Worm (Caenorhabditis elegans) whole organism, L1 larva: Measurements from ENCODE around the gene T24C2.5.

Experiments
- C16A3.4 ChIP-seq: fragments of 150-350 bp; optimal IDR thresholded peaks from 2 replicates; lab custom pipeline; 2014; ENCODE audit warnings: missing biosample characterization, missing genetic modification characterization
- C34B4.2 ChIP-seq: sonication (generic microtip); optimal IDR thresholded peaks from 2 replicates; lab custom pipeline; 2017; ENCODE audit warnings: mild to moderate bottlenecking, missing genetic modification characterization, missing compliant biosample characterization
- aha-1 ChIP-seq: fragments of 150-350 bp; optimal IDR thresholded peaks from 2 replicates; lab custom pipeline; 2014; ENCODE audit warnings: missing biosample characterization, missing genetic modification characterization
- aly-2 ChIP-seq: fragments of 150-350 bp; optimal IDR thresholded peaks from 2 replicates; lab custom pipeline; 2014; ENCODE audit warnings: missing biosample characterization, missing genetic modification characterization
- blmp-1 ChIP-seq: fragments of 150-350 bp; optimal IDR thresholded peaks from 2 replicates; lab custom pipeline; 2014; ENCODE audit warnings: missing biosample characterization, missing genetic modification characterization
- ceh-63 ChIP-seq: fragments of 200-800 bp; sonication (Bioruptor generic); optimal IDR thresholded peaks from 2 replicates; lab custom pipeline; 2018; ENCODE audit warnings: mild to moderate bottlenecking, missing genetic modification characterization, missing compliant biosample characterization
- ceh-82 ChIP-seq, 3 experiments: fragments of 150-350 bp in 1 of 3; sonication (generic microtip) in 2 of 3; optimal IDR thresholded peaks; 2 replicates each; lab custom pipeline; 2014 to 2017; ENCODE audit warnings: missing biosample characterization in 3 of 3, missing genetic modification characterization in 3 of 3
- ceh-88 ChIP-seq: fragments of 200-800 bp; sonication (Bioruptor generic); IDR thresholded peaks from 2 replicates; pipeline ENCODE4 v1.3.6; 2022; ENCODE audit warnings: missing genetic modification characterization, missing compliant biosample characterization
- ceh-90 ChIP-seq: sonication (generic microtip); optimal IDR thresholded peaks from 2 replicates; lab custom pipeline; 2016; ENCODE audit warnings: missing genetic modification characterization, missing compliant biosample characterization
- ces-1 ChIP-seq: fragments of 150-350 bp; optimal IDR thresholded peaks from 2 replicates; lab custom pipeline; 2014; ENCODE audit warnings: missing biosample characterization, missing genetic modification reagents, missing genetic modification characterization
- egl-13 ChIP-seq: sonication (generic microtip); optimal IDR thresholded peaks from 2 replicates; lab custom pipeline; 2016; ENCODE audit warnings: missing genotype, missing genetic modification reagents, missing genetic modification characterization, missing compliant biosample characterization
- fos-1 ChIP-seq: fragments of 150-350 bp; optimal IDR thresholded peaks from 2 replicates; lab custom pipeline; 2014; ENCODE audit warnings: missing biosample characterization, missing genetic modification characterization
- grh-1 ChIP-seq: fragments of 200-800 bp; sonication (Bioruptor generic); IDR thresholded peaks from 2 replicates; pipeline ENCODE4 v1.3.6; 2022; ENCODE audit warnings: missing genetic modification reagents, missing genetic modification characterization, missing compliant biosample characterization
- hlh-17 ChIP-seq: fragments of 200-800 bp; sonication (Bioruptor generic); optimal IDR thresholded peaks from 2 replicates; lab custom pipeline; 2018; ENCODE audit warnings: missing genetic modification characterization, mild to moderate bottlenecking, missing compliant biosample characterization, moderate library complexity, borderline replicate concordance
- hlh-4 ChIP-seq: sonication (generic microtip); optimal IDR thresholded peaks from 2 replicates; lab custom pipeline; 2016; ENCODE audit warnings: mild to moderate bottlenecking, missing genetic modification characterization, missing compliant biosample characterization
- hpl-2 ChIP-seq: fragments of 150-350 bp; optimal IDR thresholded peaks from 2 replicates; lab custom pipeline; 2014; ENCODE audit warnings: missing biosample characterization, missing genetic modification reagents, missing genetic modification characterization
- irx-1 ChIP-seq: sonication (generic microtip); optimal IDR thresholded peaks from 2 replicates; lab custom pipeline; 2016; ENCODE audit warnings: missing genetic modification characterization, missing compliant biosample characterization
- isw-1 ChIP-seq: fragments of 200-800 bp; sonication (Bioruptor generic); IDR thresholded peaks from 2 replicates; pipeline ENCODE4 v1.3.6; 2022; ENCODE audit warnings: missing genetic modification characterization, missing compliant biosample characterization
- jun-1 ChIP-seq: fragments of 150-350 bp; optimal IDR thresholded peaks from 2 replicates; lab custom pipeline; 2014; ENCODE audit warnings: missing biosample characterization, missing genetic modification reagents, missing genetic modification characterization
- lin-14 ChIP-seq: fragments of 200-800 bp; sonication (Bioruptor generic); optimal IDR thresholded peaks from 2 replicates; lab custom pipeline; 2018; ENCODE audit warnings: mild to moderate bottlenecking, missing genetic modification characterization, moderate library complexity, missing compliant biosample characterization
- lin-15B ChIP-seq: fragments of 150-350 bp; sonication (generic microtip); optimal IDR thresholded peaks from 3 replicates; lab custom pipeline; 2014; ENCODE audit warnings: missing biosample characterization, missing genetic modification characterization
- lin-35 ChIP-seq, 2 experiments: fragments of 150-350 bp; optimal IDR thresholded peaks; 2 replicates each; lab custom pipeline; 2014; ENCODE audit warnings: missing biosample characterization in 2 of 2, missing genetic modification characterization in 2 of 2, missing genetic modification reagents in 2 of 2
- lir-3 ChIP-seq: sonication (generic microtip); optimal IDR thresholded peaks from 2 replicates; lab custom pipeline; 2016; ENCODE audit warnings: mild to moderate bottlenecking, missing genetic modification characterization, moderate library complexity, missing compliant biosample characterization; ENCODE audit not compliant: poor library complexity
- mdl-1 ChIP-seq, 2 experiments: fragments of 150-350 bp; optimal IDR thresholded peaks; 2 replicates each; lab custom pipeline; 2014 to 2017; ENCODE audit warnings: missing biosample characterization in 2 of 2, missing genetic modification characterization in 2 of 2, inconsistent platforms in 1 of 2
- nhr-11 ChIP-seq: fragments of 150-350 bp; optimal IDR thresholded peaks from 2 replicates; lab custom pipeline; 2014; ENCODE audit warnings: missing biosample characterization, missing genetic modification characterization
- nhr-12 ChIP-seq: sonication (generic microtip); optimal IDR thresholded peaks from 2 replicates; lab custom pipeline; 2017; ENCODE audit warnings: missing biosample characterization, missing genetic modification characterization
- nhr-19 ChIP-seq: fragments of 200-800 bp; sonication (Bioruptor generic); conservative IDR thresholded peaks from 2 replicates; pipeline ENCODE4 v1.3.6; 2022; ENCODE audit warnings: missing genetic modification characterization, missing compliant biosample characterization
- nhr-20 ChIP-seq: sonication (generic microtip); optimal IDR thresholded peaks from 2 replicates; lab custom pipeline; 2016; ENCODE audit warnings: mild to moderate bottlenecking, missing genetic modification characterization, missing compliant biosample characterization
- nhr-47 ChIP-seq: sonication (generic microtip); optimal IDR thresholded peaks from 2 replicates; lab custom pipeline; 2016; ENCODE audit warnings: mild to moderate bottlenecking, missing genetic modification characterization, moderate library complexity, missing compliant biosample characterization
- nhr-71 ChIP-seq: sonication (generic microtip); optimal IDR thresholded peaks from 2 replicates; lab custom pipeline; 2016; ENCODE audit warnings: mild to moderate bottlenecking, missing genetic modification characterization, moderate library complexity, missing compliant biosample characterization
- nhr-76 ChIP-seq: sonication (generic microtip); optimal IDR thresholded peaks from 2 replicates; lab custom pipeline; 2017; ENCODE audit warnings: missing biosample characterization, missing genetic modification characterization
- nhr-85 ChIP-seq: sonication (generic microtip); peaks from one replicate; lab custom pipeline; 2016; ENCODE audit warnings: missing genetic modification characterization, inconsistent platforms, missing compliant biosample characterization
- nhr-90 ChIP-seq: sonication (generic microtip); optimal IDR thresholded peaks from 2 replicates; lab custom pipeline; 2016; ENCODE audit warnings: mild to moderate bottlenecking, missing genetic modification characterization, missing compliant biosample characterization; ENCODE audit not compliant: poor library complexity
- pag-3 ChIP-seq: sonication (generic microtip); optimal IDR thresholded peaks from 2 replicates; lab custom pipeline; 2017; ENCODE audit warnings: missing genetic modification characterization, mild to moderate bottlenecking, missing compliant biosample characterization, antibody characterized with exemption, borderline replicate concordance; ENCODE audit not compliant: insufficient read depth
- pqm-1 ChIP-seq: sonication (generic microtip); optimal IDR thresholded peaks from 3 replicates; lab custom pipeline; 2017; ENCODE audit warnings: missing biosample characterization, missing genetic modification characterization
- snu-23 ChIP-seq: sonication (generic microtip); optimal IDR thresholded peaks from 2 replicates; lab custom pipeline; 2016; ENCODE audit warnings: missing genetic modification characterization, missing compliant biosample characterization
- sptf-1 ChIP-seq: fragments of 150-350 bp; optimal IDR thresholded peaks from 2 replicates; lab custom pipeline; 2014; ENCODE audit warnings: missing biosample characterization, missing genetic modification characterization
- swsn-7 ChIP-seq: sonication (generic microtip); optimal IDR thresholded peaks from 2 replicates; lab custom pipeline; 2016; ENCODE audit warnings: missing genetic modification characterization, missing compliant biosample characterization
- unc-62 ChIP-seq: fragments of 150-350 bp; optimal IDR thresholded peaks from 2 replicates; lab custom pipeline; 2014; ENCODE audit warnings: missing biosample characterization, missing genetic modification reagents, missing genetic modification characterization
- unc-98 ChIP-seq: fragments of 200-800 bp; sonication (Bioruptor generic); IDR thresholded peaks from 2 replicates; pipeline ENCODE4 v1.3.6; 2022; ENCODE audit warnings: missing genetic modification characterization, missing compliant biosample characterization
- vab-15 ChIP-seq: sonication (generic microtip); optimal IDR thresholded peaks from 2 replicates; lab custom pipeline; 2017; ENCODE audit warnings: missing genotype, mild to moderate bottlenecking, missing genetic modification characterization, missing compliant biosample characterization
- zag-1 ChIP-seq: fragments of 150-350 bp; optimal IDR thresholded peaks from 2 replicates; lab custom pipeline; 2014; ENCODE audit warnings: missing biosample characterization, missing genetic modification characterization
- ztf-11 ChIP-seq, 2 experiments: sonication (generic microtip); optimal IDR thresholded peaks; 2 replicates each; lab custom pipeline; 2016 to 2017; ENCODE audit warnings: missing genetic modification characterization in 2 of 2, missing biosample characterization in 1 of 2, missing compliant biosample characterization in 1 of 2
- ztf-4 ChIP-seq: fragments of 150-350 bp; optimal IDR thresholded peaks from 2 replicates; lab custom pipeline; 2014; ENCODE audit warnings: missing biosample characterization, missing genetic modification characterization

T24C2.5 gene

ce11 chrX:14545543-14545942, 11.3 kb downstream of the T24C2.5 start, which contains the start of gene enri-2:
Gene enri-2 (plus strand): TSS chrX:14545843.
- TF ChIP-seq ces-1 (GFP tag; lab: Kevin White, UChicago) (no peak), nhr-71 (tag; lab: Kevin White, UChicago) (no peak), pqm-1 (tag; lab: Kevin White, UChicago) (no peak), swsn-7 (no peak), isw-1 (GFP tag; lab: Robert Waterston, UW) (no peak), nhr-85 (tag; lab: Kevin White, UChicago) (no peak), hlh-17 (GFP tag; lab: Kevin White, UChicago) (no peak), vab-15 (tag; lab: Kevin White, UChicago) (no peak), pag-3 (tag; lab: Kevin White, UChicago) (no peak), unc-98 (no peak), ceh-82 (tag; optimal IDR thresholded peaks at IDR 0.05; lab: Kevin White, UChicago) (no peak), aha-1 (tag; lab: Kevin White, UChicago) (no peak), snu-23 (GFP tag; lab: Kevin White, UChicago) (no peak), grh-1 (GFP tag; lab: Robert Waterston, UW) (no peak), lin-35 (GFP tag; optimal IDR thresholded peaks at IDR 0.05; lab: Kevin White, UChicago) (no peak), lin-15B (no peak), lir-3 (no peak), C34B4.2 (tag; lab: Kevin White, UChicago) (no peak)
- TF ChIP-seq, all 84 proteins: peak for 0

- TF ChIP-seq nhr-85 (tag; lab: Kevin White, UChicago) (peak; percentile 61), C16A3.4 (tag; lab: Kevin White, UChicago) (no peak)
Observed at ce11 chrX:14549709-14550199, 15.5 kb downstream of the T24C2.5 start, which contains the start of gene ram-5. Gene ram-5 (plus strand): TSS chrX:14550149.

- TF ChIP-seq nhr-20 (tag; lab: Kevin White, UChicago), result peak; percentile 24
- TF ChIP-seq nhr-11 (tag; lab: Kevin White, UChicago), result no peak
- TF ChIP-seq lin-14, result peak; percentile 36
- no peak for TF ChIP-seq irx-1 (tag; lab: Kevin White, UChicago)
- peak; percentile 66 for TF ChIP-seq nhr-71 (tag; lab: Kevin White, UChicago)
- no peak for TF ChIP-seq nhr-47
- TF ChIP-seq zag-1 (tag; lab: Kevin White, UChicago), result no peak
- peak; percentile 51 for TF ChIP-seq nhr-85 (tag; lab: Kevin White, UChicago)
- TF ChIP-seq ceh-88, result no peak
- peak in 1 of 2 experiments; percentile 13 for TF ChIP-seq lin-35 (GFP tag; optimal IDR thresholded peaks at IDR 0.05; lab: Kevin White, UChicago)
- TF ChIP-seq snu-23 (GFP tag; lab: Kevin White, UChicago), result peak; percentile 8
- TF ChIP-seq blmp-1 (tag; lab: Kevin White, UChicago), result peak; percentile 27
Observed at ce11 chrX:14556403-14556802, 22.2 kb downstream of the T24C2.5 start.

- no peak for TF ChIP-seq C16A3.4 (tag; lab: Kevin White, UChicago)
- TF ChIP-seq ceh-63, result no peak
- no peak for TF ChIP-seq nhr-12 (tag; lab: Kevin White, UChicago)
- no peak for TF ChIP-seq jun-1 (tag; lab: Kevin White, UChicago)
- TF ChIP-seq egl-13 (tag; lab: Kevin White, UChicago), result peak; percentile 28
- no peak for TF ChIP-seq sptf-1 (tag; lab: Kevin White, UChicago)
- no peak for TF ChIP-seq nhr-76 (tag; lab: Kevin White, UChicago)
- TF ChIP-seq ztf-11 (tag; optimal IDR thresholded peaks at IDR 0.05; lab: Kevin White, UChicago), result no peak
- no peak for TF ChIP-seq pag-3 (tag; lab: Kevin White, UChicago)
- TF ChIP-seq unc-62 (GFP tag; lab: Kevin White, UChicago), result no peak
- 0 out of 2 replicates have a peak, but pooled peaks have one; percentile 22 for TF ChIP-seq unc-98
- no peak for TF ChIP-seq lin-15B
- TF ChIP-seq ztf-4 (tag; lab: Kevin White, UChicago), result peak; percentile 32
- TF ChIP-seq nhr-19 (GFP tag; lab: Robert Waterston, UW), result peak; percentile 80
- TF ChIP-seq lin-35 (GFP tag; optimal IDR thresholded peaks at IDR 0.05; lab: Kevin White, UChicago), result peak; percentile 8 to 19
- TF ChIP-seq hpl-2, result no peak
- no peak for TF ChIP-seq nhr-11 (tag; lab: Kevin White, UChicago)
- no peak for TF ChIP-seq hlh-4 (tag; lab: Kevin White, UChicago)
- no peak for TF ChIP-seq lir-3
- TF ChIP-seq fos-1, result no peak
- TF ChIP-seq nhr-90 (tag; lab: Kevin White, UChicago), result no peak
- TF ChIP-seq aly-2 (tag; lab: Kevin White, UChicago), result no peak
- TF ChIP-seq C34B4.2 (tag; lab: Kevin White, UChicago), result no peak
- TF ChIP-seq mdl-1 (tag; optimal IDR thresholded peaks at IDR 0.05; lab: Kevin White, UChicago), result no peak
- TF ChIP-seq ceh-90 (tag; lab: Kevin White, UChicago), result no peak
Observed at ce11 chrX:14557352-14557935, 23.2 kb downstream of the T24C2.5 start.
